Worm (Caenorhabditis elegans): ENCODE measurements around the gene egg-1.

egg-1 gene

DNA sequence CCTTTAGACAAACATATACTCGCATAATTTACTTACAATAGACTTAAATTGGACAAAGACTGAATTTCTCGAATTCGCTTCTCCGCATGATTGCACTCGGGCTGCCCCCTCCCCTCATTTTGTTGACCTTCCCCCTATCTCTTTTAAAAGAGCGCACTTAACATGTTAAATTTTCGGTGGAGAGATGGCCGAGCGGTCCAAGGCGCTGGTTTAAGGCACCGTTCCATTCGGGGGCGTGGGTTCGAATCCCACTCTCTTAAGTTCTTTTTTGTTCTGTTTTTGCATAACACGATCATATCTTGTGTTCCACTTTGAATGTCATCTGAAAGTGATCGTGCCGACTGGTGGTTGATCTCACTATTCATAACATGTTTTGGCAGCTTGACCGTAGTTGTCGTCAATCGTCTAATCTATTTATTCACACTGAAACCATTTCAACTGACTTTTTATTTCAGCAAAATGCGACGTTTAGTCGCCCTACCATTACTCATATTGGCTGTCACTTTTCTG, 41.8 kb downstream of the egg-1 start, which contains the start of gene cutl-23 (continued):
- TF ChIP-seq K12H6.12 (tag; optimal IDR thresholded peaks at IDR 0.05): no peak
- peak; percentile 59; the same call in 1 of the 2 replicates for TF ChIP-seq pbrm-1 (GFP tag; IDR thresholded peaks at IDR 0.05)
- peak; percentile 15 for TF ChIP-seq lsl-1 (GFP tag; optimal IDR thresholded peaks at IDR 0.05)
- 0 out of 2 replicates have a peak, but pooled peaks have one; percentile 19 for TF ChIP-seq mcd-1 (GFP tag; IDR thresholded peaks at IDR 0.05)
- peak; percentile 67 for TF ChIP-seq hmg-1.2 (GFP tag; IDR thresholded peaks at IDR 0.05)
- TF ChIP-seq mes-4 (tag; optimal IDR thresholded peaks at IDR 0.05): peak; percentile 1
- TF ChIP-seq ceh-79 (tag; optimal IDR thresholded peaks at IDR 0.05): no peak
- peak; percentile 55 to 71 for TF ChIP-seq rec-8 (tag; optimal IDR thresholded peaks at IDR 0.05)
- 0 out of 2 replicates have a peak, but pooled peaks have one; percentile 27 for TF ChIP-seq madf-6 (GFP tag; IDR thresholded peaks at IDR 0.05)
- peak; percentile 59 for TF ChIP-seq T07F8.4 (tag; optimal IDR thresholded peaks at IDR 0.05)
- TF ChIP-seq unc-62 (GFP tag; optimal IDR thresholded peaks at IDR 0.05): no peak
- no peak for TF ChIP-seq tlf-1 (GFP tag; optimal IDR thresholded peaks at IDR 0.05)
- TF ChIP-seq cebp-1 (GFP tag; IDR thresholded peaks at IDR 0.05): no peak
- TF ChIP-seq cebp-1 (tag; optimal IDR thresholded peaks at IDR 0.05): no peak
- peak; percentile 34 for TF ChIP-seq unc-130 (GFP tag; optimal IDR thresholded peaks at IDR 0.05)
- TF ChIP-seq ztf-18 (tag; optimal IDR thresholded peaks at IDR 0.05): peak; percentile 77
- peak in 1 of 3 experiments; percentile 31 for TF ChIP-seq lin-35 (GFP tag; optimal IDR thresholded peaks at IDR 0.05)
- TF ChIP-seq F33H1.4 (GFP tag; IDR thresholded peaks at IDR 0.05): peak; percentile 28; the same call in 1 of the 2 replicates
- TF ChIP-seq rcor-1 (GFP tag; IDR thresholded peaks at IDR 0.05): no peak
- TF ChIP-seq zim-3 (tag; optimal IDR thresholded peaks at IDR 0.05): peak; percentile 26
- peak; percentile 22 for TF ChIP-seq atf-7 (tag; optimal IDR thresholded peaks at IDR 0.05)
- TF ChIP-seq madf-10 (tag; optimal IDR thresholded peaks at IDR 0.05): peak; percentile 50
- TF ChIP-seq egrh-3 (GFP tag; IDR thresholded peaks at IDR 0.05): peak; percentile 47; the same call in 1 of the 2 replicates
- TF ChIP-seq nhr-90 (tag; optimal IDR thresholded peaks at IDR 0.05): peak; percentile 73
- no peak for TF ChIP-seq ceh-40 (GFP tag; IDR thresholded peaks at IDR 0.05)
- TF ChIP-seq die-1 (tag; optimal IDR thresholded peaks at IDR 0.05): peak; percentile 72
- no peak for TF ChIP-seq nfya-1 (tag; optimal IDR thresholded peaks at IDR 0.05; ENCODE audit: borderline replicate concordance, insufficient read depth)
- peak; percentile 94 for TF ChIP-seq him-1 (tag; optimal IDR thresholded peaks at IDR 0.05)
- peak; percentile 61 for TF ChIP-seq athp-1 (tag; optimal IDR thresholded peaks at IDR 0.05)
- TF ChIP-seq ZK185.1 (tag; optimal IDR thresholded peaks at IDR 0.05; ENCODE audit: poor library complexity, severe bottlenecking): peak; percentile 64
- no peak for TF ChIP-seq fkh-3 (tag; optimal IDR thresholded peaks at IDR 0.05)
- TF ChIP-seq ama-1 (optimal IDR thresholded peaks at IDR 0.05): no peak
- TF ChIP-seq ama-1 (GFP tag; optimal IDR thresholded peaks at IDR 0.05): peak; percentile 61 to 74
- TF ChIP-seq nfyb-1 (GFP tag; IDR thresholded peaks at IDR 0.05): peak; percentile 67
- TF ChIP-seq ztf-25 (GFP tag; IDR thresholded peaks at IDR 0.05): peak; percentile 70; the same call in 1 of the 2 replicates
- TF ChIP-seq attf-5 (GFP tag; optimal IDR thresholded peaks at IDR 0.05): peak; percentile 44
